Fruit fly (Drosophila melanogaster) whole organism, pupa: ENCODE measurements around the gene CG15544.

Experiments
- CG13204 ChIP-seq: fragments of 200-800 bp; sonication (Bioruptor generic); optimal IDR thresholded peaks from 2 replicates; lab custom pipeline; 2018; ENCODE audit warnings: missing biosample characterization, mild to moderate bottlenecking, missing genetic modification characterization, moderate library complexity
- CG15710 ChIP-seq: fragments of 200-800 bp; sonication (Bioruptor generic); optimal IDR thresholded peaks from 2 replicates; lab custom pipeline; 2018; ENCODE audit warnings: missing biosample characterization, mild to moderate bottlenecking, missing genetic modification characterization, moderate library complexity
- CG32121 ChIP-seq: fragments of 200-800 bp; sonication (Bioruptor generic); IDR thresholded peaks from 2 replicates; pipeline ENCODE4 v1.3.6; 2022; ENCODE audit warnings: missing biosample characterization, missing genetic modification characterization
- CG4496 ChIP-seq: fragments of 200-800 bp; sonication (Bioruptor generic); IDR thresholded peaks from 3 replicates; pipeline ENCODE4 v1.3.6; 2022; ENCODE audit warnings: missing biosample characterization, missing genetic modification characterization
- CG8159 ChIP-seq: fragments of 200-800 bp; sonication (Bioruptor generic); optimal IDR thresholded peaks from 3 replicates; lab custom pipeline; 2018; ENCODE audit warnings: missing biosample characterization, mild to moderate bottlenecking, missing genetic modification characterization, moderate library complexity
- CG9948 ChIP-seq: fragments of 200-800 bp; sonication (Bioruptor generic); optimal IDR thresholded peaks from 2 replicates; lab custom pipeline; 2018; ENCODE audit warnings: missing biosample characterization, mild to moderate bottlenecking, missing genetic modification characterization, moderate library complexity

DNA sequence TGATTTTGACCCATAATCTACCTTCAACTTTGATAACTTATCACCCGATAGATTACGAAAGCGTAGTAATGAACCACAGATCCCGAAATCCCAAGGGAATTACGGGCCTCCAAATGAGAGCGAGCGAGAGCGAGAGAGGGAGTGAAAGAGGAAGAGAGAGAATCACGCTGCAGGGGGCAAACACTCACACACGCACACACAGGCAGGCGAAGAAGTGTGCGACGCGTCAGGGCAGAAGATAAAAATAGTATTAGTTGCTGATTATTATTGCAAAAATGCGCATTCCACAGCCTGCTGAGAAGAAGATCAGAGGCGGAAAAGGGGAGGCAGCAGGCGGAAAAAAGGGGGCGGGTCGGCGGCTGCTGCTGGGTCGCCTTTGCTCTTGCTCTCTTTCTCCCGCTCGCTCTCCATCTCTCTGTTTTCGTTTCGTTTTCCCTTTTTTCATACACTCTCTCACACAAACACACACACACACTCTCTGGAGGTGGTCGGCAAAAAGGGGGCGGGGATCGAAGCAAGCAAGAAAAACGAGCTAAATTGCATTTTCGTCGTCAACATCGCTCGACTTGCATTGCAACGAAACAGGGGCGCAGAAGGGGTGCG is 24.3 kb upstream of the CG15544 start:
- TF ChIP-seq CG8159 (no peak), CG4496 (GFP tag; lab: Robert Waterston, UW) (no peak), CG13204 (no peak), CG32121 (GFP tag; lab: Robert Waterston, UW) (no peak), CG15710 (tag; lab: Kevin White, UChicago) (no peak), CG9948 (tag; lab: Kevin White, UChicago) (no peak)
